Worm (Caenorhabditis elegans): ENCODE data around the gene irld-34.

Gene irld-34

DNA sequence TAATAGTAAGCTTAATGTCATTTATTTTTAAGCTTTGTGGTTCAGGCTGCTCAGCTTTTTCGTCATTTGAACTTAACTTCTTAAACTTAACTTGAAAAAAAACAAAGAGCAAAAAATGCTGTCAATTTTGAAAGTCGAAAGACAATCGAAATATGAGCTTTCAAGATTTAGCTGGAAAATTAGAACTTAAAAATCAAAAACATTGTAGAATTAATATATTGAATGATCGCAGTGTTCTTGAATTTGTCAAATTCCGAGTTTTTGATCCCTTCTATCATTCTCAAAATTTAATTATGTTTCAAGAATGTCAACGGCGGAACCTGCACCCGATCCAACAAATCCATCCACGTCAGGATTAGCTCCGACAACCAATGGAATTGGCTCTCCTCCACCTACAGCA lies 26.4 kb downstream of the irld-34 start, which contains the start of gene tax-4:
Gene tax-4 (plus strand): TSS at position 301 of the 400 bp plus-strand sequence.
- no peak for TF ChIP-seq dao-5 (tag; optimal IDR thresholded peaks at IDR 0.05)
- no peak for TF ChIP-seq him-1 (tag; optimal IDR thresholded peaks at IDR 0.05)
- no peak for TF ChIP-seq W03F9.2 (tag; optimal IDR thresholded peaks at IDR 0.05)

DNA sequence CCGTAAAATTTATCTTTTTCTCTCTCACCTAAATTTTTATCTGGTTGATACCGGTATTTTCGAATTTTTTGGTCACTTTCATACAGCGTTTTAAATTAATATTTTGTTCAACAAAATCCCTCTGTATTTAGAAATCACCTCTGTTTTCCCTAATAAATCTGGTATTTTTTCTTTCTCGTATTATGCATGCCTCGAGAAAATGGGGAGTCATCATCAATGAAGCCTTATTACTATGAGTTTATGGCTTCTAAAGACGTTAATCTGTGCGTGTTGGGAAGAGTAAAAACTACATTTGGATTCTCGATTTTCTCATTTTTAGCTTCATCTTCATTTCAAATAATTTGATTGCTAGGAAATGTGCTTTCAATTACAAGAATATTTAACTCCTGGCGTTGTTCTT lies 30.9 kb downstream of the irld-34 start, which contains the start of gene ZC84.7:
Gene ZC84.7 (plus strand): TSS at position 301 of the 400 bp plus-strand sequence.
- TF ChIP-seq dao-5 (tag; optimal IDR thresholded peaks at IDR 0.05) (no peak), him-1 (tag; optimal IDR thresholded peaks at IDR 0.05) (no peak), W03F9.2 (tag; optimal IDR thresholded peaks at IDR 0.05) (no peak)

DNA sequence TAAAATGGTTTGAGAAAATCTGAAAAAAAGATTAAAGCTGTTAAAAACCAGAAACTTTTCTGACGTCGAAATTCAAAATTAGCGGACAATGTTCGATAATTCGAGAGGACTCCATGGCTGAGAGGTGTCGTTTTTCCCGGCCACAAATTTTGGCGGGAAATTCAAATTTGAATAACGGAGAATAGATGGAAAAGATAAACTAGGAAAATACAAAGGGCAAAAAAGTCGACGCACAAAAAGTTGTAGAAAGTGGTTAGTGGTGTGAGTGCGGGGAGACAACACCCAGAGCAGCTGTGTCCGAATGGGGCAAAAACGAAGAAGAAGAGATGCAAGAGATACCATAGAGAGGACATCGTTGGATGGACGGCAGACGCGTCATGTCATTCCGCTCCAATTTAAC lies 36.2 kb downstream of the irld-34 start, which contains the start of gene cls-3:
Gene cls-3 (minus strand): TSS at position 19 of the 400 bp plus-strand sequence.
- TF ChIP-seq him-1 (tag; optimal IDR thresholded peaks at IDR 0.05): no peak
- no peak for TF ChIP-seq W03F9.2 (tag; optimal IDR thresholded peaks at IDR 0.05)

DNA sequence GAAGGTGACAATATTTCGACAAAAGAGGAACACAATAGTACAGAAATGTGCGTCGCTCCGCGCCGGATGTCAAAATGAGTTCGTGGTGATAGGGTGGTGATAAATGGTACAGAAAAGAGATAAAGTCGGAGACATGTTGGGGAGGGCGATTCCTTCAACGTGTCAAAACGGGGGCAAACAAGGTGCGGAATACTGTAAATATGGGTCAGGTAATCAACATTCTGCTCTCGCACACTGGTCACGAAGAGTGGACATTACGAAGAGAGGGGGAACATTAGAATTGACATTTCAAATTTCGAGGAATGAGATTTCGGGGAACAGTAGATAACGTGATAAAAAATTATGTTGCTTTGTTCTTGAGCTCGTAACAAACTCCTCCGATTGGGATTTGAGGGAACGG lies 44.7 kb downstream of the irld-34 start, which contains the start of gene ZC84.6:
Gene ZC84.6 (minus strand): TSS at position 101 of the 400 bp plus-strand sequence.
- TF ChIP-seq W03F9.2 (tag; optimal IDR thresholded peaks at IDR 0.05) (no peak), dao-5 (tag; optimal IDR thresholded peaks at IDR 0.05) (no peak), him-1 (tag; optimal IDR thresholded peaks at IDR 0.05) (no peak)

DNA sequence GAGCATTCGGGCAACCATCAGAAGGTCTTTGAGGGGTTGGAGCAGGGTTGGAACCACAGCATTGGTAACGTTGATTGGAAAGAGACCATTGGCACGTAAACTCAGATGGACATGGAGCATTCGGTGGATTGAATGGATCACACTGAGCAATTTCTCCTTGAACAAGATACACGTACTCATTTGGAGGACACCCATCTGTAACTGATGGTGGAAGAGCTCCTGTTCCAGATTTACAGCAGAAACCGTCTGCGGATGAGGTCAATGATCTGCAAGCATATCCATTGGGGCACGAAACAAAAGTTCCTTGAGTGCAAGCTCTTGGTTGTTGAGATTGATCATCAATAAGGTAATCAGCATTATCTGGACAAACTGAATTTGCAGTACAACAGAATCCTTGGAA lies 47.1 kb downstream of the irld-34 start:
- TF ChIP-seq W03F9.2 (tag; optimal IDR thresholded peaks at IDR 0.05) (no peak), him-1 (tag; optimal IDR thresholded peaks at IDR 0.05) (no peak), dao-5 (tag; optimal IDR thresholded peaks at IDR 0.05) (no peak)

DNA sequence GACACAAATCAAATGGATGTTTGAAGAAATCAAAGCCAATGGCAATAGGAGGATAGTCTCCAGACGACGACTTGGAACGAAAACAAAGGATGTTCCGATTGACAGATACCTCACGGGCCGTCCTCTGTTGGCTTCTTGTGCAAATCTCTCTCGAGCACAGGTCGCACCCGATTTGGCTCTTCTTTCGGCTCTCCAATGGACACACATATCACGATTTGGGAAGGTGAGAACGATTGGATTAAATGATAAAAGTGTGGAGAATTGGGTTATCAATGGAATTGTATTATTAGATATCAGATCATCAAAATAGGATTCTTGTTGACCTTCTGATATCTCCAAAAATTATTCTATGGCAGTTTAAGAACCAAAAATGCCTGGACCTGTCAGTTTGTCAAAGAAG lies 51.3 kb downstream of the irld-34 start, which contains the start of gene ZC84.1:
Gene ZC84.1 (minus strand): TSS at position 101 of the 400 bp plus-strand sequence.
- TF ChIP-seq him-1 (tag; optimal IDR thresholded peaks at IDR 0.05): no peak
- no peak for TF ChIP-seq W03F9.2 (tag; optimal IDR thresholded peaks at IDR 0.05)
- no peak for TF ChIP-seq dao-5 (tag; optimal IDR thresholded peaks at IDR 0.05)

Measured in whole organism, L4/young adult.